Fruit fly (Drosophila melanogaster) Kc167 (cell line): ENCODE results near the gene CG31191.

Source experiments
- Myc ChIP-seq: fragments of >200 bp; optimal IDR thresholded peaks from 2 replicates; lab custom pipeline; 2017; ENCODE audit warnings: missing external identifiers
- Sin3A ChIP-seq: fragments of >200 bp; optimal IDR thresholded peaks from 2 replicates; lab custom pipeline; 2018; ENCODE audit warnings: missing external identifiers
- psq ChIP-seq: fragments of >200 bp; optimal IDR thresholded peaks from 2 replicates; lab custom pipeline; 2017; ENCODE audit warnings: missing external identifiers
- ttk ChIP-seq: sonication (Bioruptor generic); optimal IDR thresholded peaks from 2 replicates; lab custom pipeline; 2017; ENCODE audit warnings: missing external identifiers

DNA sequence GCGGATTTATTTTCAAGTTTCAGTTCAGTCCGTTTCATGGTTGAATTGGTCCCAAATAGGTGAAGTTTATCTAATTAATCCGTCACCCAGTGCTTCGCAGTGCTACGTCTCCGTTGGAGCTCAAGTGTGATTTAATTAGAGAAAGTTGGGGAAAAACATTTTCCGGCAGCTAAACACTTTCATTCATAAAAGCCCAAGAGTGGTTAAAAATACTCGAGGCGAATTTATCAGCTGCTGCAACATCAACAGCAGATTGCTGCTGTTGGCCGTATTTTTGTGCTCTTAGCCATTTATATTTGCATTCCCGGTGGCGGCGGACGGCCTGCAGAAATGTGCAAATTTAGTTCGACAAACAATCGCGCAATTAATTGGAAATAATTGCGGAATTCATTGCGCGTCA is 43.7 kb downstream of the CG31191 start, which contains the start of gene Grik:
- TF ChIP-seq psq (lab: Kevin White, UChicago) (no peak), Myc (lab: Kevin White, UChicago) (no peak), ttk (no peak), Sin3A (lab: Kevin White, UChicago) (no peak)
